Worm (Caenorhabditis elegans) whole organism, L4/young adult: ENCODE results near the gene F19F10.1.

Source experiments
- W03F9.2 ChIP-seq: fragments of 150-350 bp; optimal IDR thresholded peaks from 2 replicates; lab custom pipeline; 2014; ENCODE audit warnings: missing biosample characterization, missing genetic modification characterization
- dao-5 ChIP-seq: sonication (generic microtip); optimal IDR thresholded peaks from 2 replicates; lab custom pipeline; 2016; ENCODE audit warnings: missing genotype, missing genetic modification characterization, moderate library complexity, missing compliant biosample characterization
- him-1 ChIP-seq: sonication (generic microtip); optimal IDR thresholded peaks from 2 replicates; lab custom pipeline; 2016; ENCODE audit warnings: missing genotype, missing genetic modification reagents, missing genetic modification characterization, missing compliant biosample characterization

- TF ChIP-seq him-1 (tag; lab: Kevin White, UChicago) (no peak), dao-5 (tag; lab: Kevin White, UChicago) (no peak), W03F9.2 (tag; lab: Kevin White, UChicago) (no peak)
These were observed 12.5 kb downstream of the F19F10.1 start, which contains the start of the genes snu-66 and ints-9 for ce11 chrV:7575563-7575962.
